Worm (Caenorhabditis elegans): Measurements from ENCODE around the gene gst-40.

Gene gst-40

ce11 chrIV:796521-797073, 36.3 kb downstream of the gst-40 start, which contains the start of the genes F56B3.11 and ech-5 (continued):
- TF ChIP-seq ttx-3 (tag; optimal IDR thresholded peaks at IDR 0.05) (peak; percentile 78), dmd-4 (tag; optimal IDR thresholded peaks at IDR 0.05; ENCODE audit: borderline replicate concordance) (no peak), pha-4 (tag; optimal IDR thresholded peaks at IDR 0.05) (no peak), unc-55 (GFP tag; optimal IDR thresholded peaks at IDR 0.05) (no peak), pat-9 (tag; optimal IDR thresholded peaks at IDR 0.05) (no peak), ceh-2 (tag; optimal IDR thresholded peaks at IDR 0.05) (peak; percentile 88), ceh-30 (tag; optimal IDR thresholded peaks at IDR 0.05) (no peak), hlh-30 (tag; optimal IDR thresholded peaks at IDR 0.05; ENCODE audit: insufficient read depth) (no peak), K09A11.1 (tag; optimal IDR thresholded peaks at IDR 0.05; ENCODE audit: insufficient read depth) (no peak), zip-5 (tag; optimal IDR thresholded peaks at IDR 0.05) (peak; percentile 96), ceh-24 (tag; optimal IDR thresholded peaks at IDR 0.05) (peak; percentile 23), ref-2 (tag; optimal IDR thresholded peaks at IDR 0.05) (peak; percentile 93), ceh-18 (tag; optimal IDR thresholded peaks at IDR 0.05) (peak; percentile 13), ahr-1 (tag; optimal IDR thresholded peaks at IDR 0.05) (peak; percentile 85), ceh-45 (GFP tag; IDR thresholded peaks at IDR 0.05) (no peak), hlh-8 (tag; optimal IDR thresholded peaks at IDR 0.05) (peak; percentile 94)

ce11 chrIV:800518-800917, 40.2 kb downstream of the gst-40 start, which contains the start of gene mrpl-46:
mrpl-46 (plus strand) TSS chrIV:800818.
- TF ChIP-seq unc-86 (tag; optimal IDR thresholded peaks at IDR 0.05) (no peak), ztf-16 (tag; optimal IDR thresholded peaks at IDR 0.05) (no peak), odd-2 (tag; optimal IDR thresholded peaks at IDR 0.05) (no peak), unc-42 (tag; optimal IDR thresholded peaks at IDR 0.05) (no peak), tbx-2 (tag; optimal IDR thresholded peaks at IDR 0.05) (no peak)

ce11 chrIV:801162-801561, 40.9 kb downstream of the gst-40 start:
- TF ChIP-seq hlh-13 (GFP tag; optimal IDR thresholded peaks at IDR 0.05), result no peak
- TF ChIP-seq ceh-24 (tag; optimal IDR thresholded peaks at IDR 0.05), result no peak
- TF ChIP-seq hlh-30 (tag; optimal IDR thresholded peaks at IDR 0.05; ENCODE audit: insufficient read depth), result no peak
- no peak for TF ChIP-seq ztf-16 (tag; optimal IDR thresholded peaks at IDR 0.05)
- TF ChIP-seq ref-2 (tag; optimal IDR thresholded peaks at IDR 0.05), result no peak
- no peak for TF ChIP-seq ceh-48 (tag; optimal IDR thresholded peaks at IDR 0.05)
- TF ChIP-seq ceh-14 (tag; optimal IDR thresholded peaks at IDR 0.05), result no peak
- TF ChIP-seq nfya-1 (tag; optimal IDR thresholded peaks at IDR 0.05), result no peak
- no peak for TF ChIP-seq ceh-18 (tag; optimal IDR thresholded peaks at IDR 0.05)
- no peak for TF ChIP-seq Y22D7AL.16 (tag; optimal IDR thresholded peaks at IDR 0.05)

- TF ChIP-seq ceh-24 (tag; optimal IDR thresholded peaks at IDR 0.05) (no peak), nfya-1 (tag; optimal IDR thresholded peaks at IDR 0.05) (no peak), unc-3 (GFP tag; conservative IDR thresholded peaks at IDR 0.05) (no peak), unc-3 (tag; optimal IDR thresholded peaks at IDR 0.05) (no peak), ahr-1 (tag; optimal IDR thresholded peaks at IDR 0.05) (no peak), unc-55 (GFP tag; optimal IDR thresholded peaks at IDR 0.05) (no peak), npax-4 (tag; optimal IDR thresholded peaks at IDR 0.05) (no peak), elt-2 (tag; optimal IDR thresholded peaks at IDR 0.05) (no peak), ceh-19 (GFP tag; optimal IDR thresholded peaks at IDR 0.05) (no peak), ceh-9 (tag; optimal IDR thresholded peaks at IDR 0.05) (no peak), ama-1 (optimal IDR thresholded peaks at IDR 0.05) (no peak)
Observed at ce11 chrIV:804802-805201, 44.5 kb downstream of the gst-40 start, which contains the start of gene Y55F3BL.4. Y55F3BL.4 (plus strand) TSS chrIV:805102.

- no peak for TF ChIP-seq zip-5 (tag; optimal IDR thresholded peaks at IDR 0.05)
- peak; percentile 27 for TF ChIP-seq ceh-48 (tag; optimal IDR thresholded peaks at IDR 0.05)
Observed at ce11 chrIV:805693-806092, 45.4 kb downstream of the gst-40 start.

Data from whole organism, late embryonic.